Worm (Caenorhabditis elegans) whole organism, L2 larva: ENCODE measurements around the gene ztf-17.

ENCODE experiments used
- F13H6.1 ChIP-seq: sonication (generic microtip); optimal IDR thresholded peaks from 2 replicates; lab custom pipeline; 2016; ENCODE audit warnings: missing genetic modification characterization, missing compliant biosample characterization
- R02D3.7 ChIP-seq: fragments of 150-350 bp; optimal IDR thresholded peaks from 2 replicates; lab custom pipeline; 2014; ENCODE audit warnings: missing biosample characterization, missing genetic modification characterization
- aly-2 ChIP-seq: fragments of 150-350 bp; optimal IDR thresholded peaks from 2 replicates; lab custom pipeline; 2014; ENCODE audit warnings: missing biosample characterization, missing genetic modification characterization
- ceh-16 ChIP-seq: fragments of 150-350 bp; optimal IDR thresholded peaks from 2 replicates; lab custom pipeline; 2014; ENCODE audit warnings: missing biosample characterization, missing genetic modification characterization
- crh-2 ChIP-seq: sonication (generic microtip); optimal IDR thresholded peaks from 2 replicates; lab custom pipeline; 2017; ENCODE audit warnings: missing biosample characterization, missing genetic modification characterization
- dmd-4 ChIP-seq: sonication (generic microtip); optimal IDR thresholded peaks from 2 replicates; lab custom pipeline; 2017; ENCODE audit warnings: missing biosample characterization, missing genetic modification characterization
- elt-3 ChIP-seq: sonication (generic microtip); optimal IDR thresholded peaks from 2 replicates; lab custom pipeline; 2017; ENCODE audit warnings: missing biosample characterization, missing genetic modification characterization
- gmeb-1 ChIP-seq: fragments of 150-350 bp; optimal IDR thresholded peaks from 2 replicates; lab custom pipeline; 2014; ENCODE audit warnings: missing biosample characterization, missing genetic modification characterization
- lin-11 ChIP-seq: fragments of 150-350 bp; sonication (generic microtip); optimal IDR thresholded peaks from 2 replicates; lab custom pipeline; 2014; ENCODE audit warnings: missing biosample characterization, missing genetic modification characterization, inconsistent platforms, mixed read lengths
- lin-13 ChIP-seq: fragments of 150-350 bp; optimal IDR thresholded peaks from 2 replicates; lab custom pipeline; 2014; ENCODE audit warnings: missing biosample characterization, missing genetic modification reagents, missing genetic modification characterization
- mdl-1 ChIP-seq, 2 experiments: fragments of 150-350 bp in 1 of 2; sonication (generic microtip) in 1 of 2; optimal IDR thresholded peaks; 2 replicates each; lab custom pipeline; 2017; ENCODE audit warnings: missing biosample characterization in 2 of 2, missing genetic modification characterization in 2 of 2
- nhr-10 ChIP-seq: sonication (generic microtip); optimal IDR thresholded peaks from 2 replicates; lab custom pipeline; 2017; ENCODE audit warnings: missing biosample characterization, missing genetic modification characterization
- nhr-11 ChIP-seq: fragments of 150-350 bp; optimal IDR thresholded peaks from 2 replicates; lab custom pipeline; 2014; ENCODE audit warnings: missing biosample characterization, missing genetic modification characterization
- nhr-129 ChIP-seq: fragments of 150-350 bp; optimal IDR thresholded peaks from 2 replicates; lab custom pipeline; 2014; ENCODE audit warnings: missing biosample characterization, missing genetic modification characterization
- nhr-77 ChIP-seq: fragments of 150-350 bp; optimal IDR thresholded peaks from 2 replicates; lab custom pipeline; 2014; ENCODE audit warnings: missing biosample characterization, missing genetic modification characterization
- peb-1 ChIP-seq: fragments of 150-350 bp; optimal IDR thresholded peaks from 2 replicates; lab custom pipeline; 2014; ENCODE audit warnings: missing biosample characterization, missing genetic modification characterization
- sem-4 ChIP-seq: fragments of 150-350 bp; optimal IDR thresholded peaks from 2 replicates; lab custom pipeline; 2014; ENCODE audit warnings: missing biosample characterization, missing genetic modification reagents, missing genetic modification characterization
- skn-1 ChIP-seq: sonication (generic microtip); optimal IDR thresholded peaks from 2 replicates; lab custom pipeline; 2017; ENCODE audit warnings: missing biosample characterization, missing genetic modification characterization
- sma-9 ChIP-seq, 2 experiments: fragments of 150-350 bp in 1 of 2; sonication (generic microtip) in 1 of 2; optimal IDR thresholded peaks; 2 replicates each; lab custom pipeline; 2014 to 2016; ENCODE audit warnings: missing genetic modification characterization in 2 of 2, mild to moderate bottlenecking in 1 of 2, missing biosample characterization in 1 of 2, missing compliant biosample characterization in 1 of 2, missing genetic modification reagents in 1 of 2, moderate library complexity in 1 of 2
- zag-1 ChIP-seq: fragments of 150-350 bp; optimal IDR thresholded peaks from 2 replicates; lab custom pipeline; 2014; ENCODE audit warnings: missing biosample characterization, missing genetic modification characterization
- ztf-1 ChIP-seq: fragments of 200-800 bp; sonication (Bioruptor generic); conservative IDR thresholded peaks from 2 replicates; pipeline ENCODE4 v1.3.6; 2022; ENCODE audit warnings: missing genetic modification characterization, missing compliant biosample characterization

Gene ztf-17

DNA sequence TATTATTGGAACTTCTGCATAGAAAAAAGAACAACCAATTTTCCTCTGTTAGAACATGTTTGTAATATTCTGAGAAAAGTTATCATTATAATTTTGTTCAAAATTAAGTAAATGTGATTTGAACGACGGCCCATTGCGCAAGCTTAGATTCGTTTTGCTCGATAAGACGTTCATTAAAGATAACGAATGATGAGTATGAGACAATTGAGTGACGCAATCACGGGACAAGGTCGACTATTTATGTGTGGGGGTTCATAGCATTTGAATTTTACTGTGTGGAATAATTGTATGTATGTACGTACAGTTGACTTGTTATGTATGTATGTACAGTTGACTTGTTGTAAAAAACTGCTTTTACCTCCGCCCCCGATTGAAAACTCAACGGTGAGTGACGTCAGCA is 50.6 kb downstream of the ztf-17 start:
- TF ChIP-seq sem-4: no peak
- no peak for TF ChIP-seq mdl-1 (tag; optimal IDR thresholded peaks at IDR 0.05; lab: Kevin White, UChicago)
- TF ChIP-seq zag-1: no peak
- no peak for TF ChIP-seq sma-9 (GFP tag; optimal IDR thresholded peaks at IDR 0.05; lab: Kevin White, UChicago)
- TF ChIP-seq sma-9 (tag; optimal IDR thresholded peaks at IDR 0.05; lab: Kevin White, UChicago): no peak
- no peak for TF ChIP-seq aly-2
- TF ChIP-seq skn-1 (tag; lab: Kevin White, UChicago): no peak
- no peak for TF ChIP-seq nhr-11 (tag; lab: Kevin White, UChicago)
- no peak for TF ChIP-seq R02D3.7 (tag; lab: Kevin White, UChicago)
- TF ChIP-seq gmeb-1 (tag; lab: Kevin White, UChicago): no peak
- no peak for TF ChIP-seq nhr-10 (tag; lab: Kevin White, UChicago)
- TF ChIP-seq nhr-129 (tag; lab: Kevin White, UChicago): no peak
- TF ChIP-seq F13H6.1 (tag; lab: Kevin White, UChicago): no peak
- no peak for TF ChIP-seq elt-3 (tag; lab: Kevin White, UChicago)
- no peak for TF ChIP-seq peb-1 (tag; lab: Kevin White, UChicago)
- no peak for TF ChIP-seq nhr-77 (tag; lab: Kevin White, UChicago)
- no peak for TF ChIP-seq lin-11
- no peak for TF ChIP-seq ceh-16 (tag; lab: Kevin White, UChicago)
- TF ChIP-seq ztf-1 (GFP tag; lab: Robert Waterston, UW): no peak
- no peak for TF ChIP-seq crh-2 (tag; lab: Kevin White, UChicago)

DNA sequence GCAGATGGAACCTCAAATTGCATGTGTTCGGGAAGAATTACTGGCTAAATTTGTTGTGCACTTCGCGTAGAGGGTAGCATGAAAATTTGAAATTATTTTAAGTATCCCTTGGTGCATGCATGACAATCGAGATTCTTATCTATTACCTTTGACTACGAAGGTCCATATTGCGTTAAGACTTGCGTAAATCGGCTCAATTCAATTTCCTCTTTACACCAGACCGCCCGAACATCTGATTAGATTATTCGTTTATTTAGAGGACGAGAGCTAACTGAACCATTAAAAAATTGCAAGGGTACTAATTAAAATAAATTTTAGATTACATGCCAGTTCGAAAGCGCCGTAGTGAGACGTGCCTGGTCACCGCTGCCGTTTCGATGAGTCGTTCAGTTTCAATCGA is 52.4 kb downstream of the ztf-17 start:
- no peak for TF ChIP-seq dmd-4 (tag; lab: Kevin White, UChicago)
- no peak for TF ChIP-seq lin-13 (GFP tag; lab: Kevin White, UChicago)
